Worm (Caenorhabditis elegans) whole organism, young adult: ENCODE data around the gene C07H4.1.

Source experiments
- B0019.2 ChIP-seq: fragments of 200-800 bp; sonication (Bioruptor generic); conservative IDR thresholded peaks from 2 replicates; pipeline ENCODE4 v1.3.6; 2022; ENCODE audit warnings: missing genetic modification reagents, missing genetic modification characterization, missing compliant biosample characterization
- B0035.1 ChIP-seq: sonication (generic microtip); optimal IDR thresholded peaks from 2 replicates; lab custom pipeline; 2016; ENCODE audit warnings: missing genetic modification characterization, mild to moderate bottlenecking, missing compliant biosample characterization, missing genotype, missing genetic modification reagents
- B0261.1 ChIP-seq: sonication (generic microtip); optimal IDR thresholded peaks from 2 replicates; lab custom pipeline; 2016; ENCODE audit warnings: mild to moderate bottlenecking, missing genetic modification characterization, moderate library complexity, missing compliant biosample characterization
- D2030.7 ChIP-seq: fragments of 200-800 bp; sonication (Bioruptor generic); IDR thresholded peaks from 2 replicates; pipeline ENCODE4 v1.3.6; 2022; ENCODE audit warnings: missing genetic modification reagents, missing genetic modification characterization, missing compliant biosample characterization
- F37B4.10 ChIP-seq: fragments of 200-800 bp; sonication (Bioruptor generic); IDR thresholded peaks from 2 replicates; pipeline ENCODE4 v1.3.6; 2022; ENCODE audit warnings: missing genetic modification characterization, missing compliant biosample characterization
- F49E8.2 ChIP-seq: sonication (generic microtip); optimal IDR thresholded peaks from 3 replicates; lab custom pipeline; 2017; ENCODE audit warnings: missing genetic modification characterization, mild to moderate bottlenecking, missing compliant biosample characterization, antibody characterized with exemption, moderate library complexity; ENCODE audit not compliant: insufficient read depth
- F52B5.7 ChIP-seq: sonication (generic microtip); optimal IDR thresholded peaks from 2 replicates; lab custom pipeline; 2016; ENCODE audit warnings: mild to moderate bottlenecking, missing genetic modification characterization, missing compliant biosample characterization
- K11D2.4 ChIP-seq: fragments of 200-800 bp; sonication (Bioruptor generic); IDR thresholded peaks from 2 replicates; pipeline ENCODE4 v1.3.6; 2022; ENCODE audit warnings: missing genetic modification reagents, missing genetic modification characterization, missing compliant biosample characterization
- T26A5.8 ChIP-seq: sonication (generic microtip); optimal IDR thresholded peaks from 2 replicates; lab custom pipeline; 2016; ENCODE audit warnings: missing genetic modification characterization, missing compliant biosample characterization
- Y53F4B.3 ChIP-seq: fragments of 200-800 bp; sonication (Bioruptor generic); IDR thresholded peaks from 2 replicates; pipeline ENCODE4 v1.3.6; 2022; ENCODE audit warnings: missing genetic modification reagents, missing genetic modification characterization, missing compliant biosample characterization
- Y56A3A.18 ChIP-seq: fragments of 200-800 bp; sonication (Bioruptor generic); IDR thresholded peaks from 2 replicates; pipeline ENCODE4 v1.3.6; 2022; ENCODE audit warnings: missing genetic modification reagents, missing genetic modification characterization, missing compliant biosample characterization
- ama-1 ChIP-seq, 3 experiments: fragments of 150-350 bp in 1 of 3; sonication (generic microtip) in 2 of 3; optimal IDR thresholded peaks; 2 replicates each; lab custom pipeline; 2014 to 2018; ENCODE audit warnings: missing biosample characterization in 2 of 3, missing genetic modification characterization in 2 of 3, missing genetic modification reagents in 2 of 3
- attf-3 ChIP-seq: fragments of 200-800 bp; sonication (Bioruptor generic); conservative IDR thresholded peaks from 2 replicates; pipeline ENCODE4 v1.3.6; 2022; ENCODE audit warnings: missing genetic modification reagents, missing genetic modification characterization, missing compliant biosample characterization
- attf-6 ChIP-seq: fragments of 200-800 bp; sonication (Bioruptor generic); IDR thresholded peaks from 2 replicates; pipeline ENCODE4 v1.3.6; 2022; ENCODE audit warnings: missing genetic modification reagents, missing genetic modification characterization, missing compliant biosample characterization
- bed-1 ChIP-seq: fragments of 200-800 bp; sonication (Bioruptor generic); IDR thresholded peaks from 2 replicates; pipeline ENCODE4 v1.3.6; 2022; ENCODE audit warnings: missing genetic modification reagents, missing genetic modification characterization, missing compliant biosample characterization
- cebp-1 ChIP-seq, 2 experiments: fragments of 200-800 bp in 1 of 2; sonication (Bioruptor generic) in 1 of 2; sonication (generic microtip) in 1 of 2; IDR thresholded peaks in 1 of 2; optimal IDR thresholded peaks in 1 of 2; 2 replicates each; pipeline versions ENCODE4 v1.3.6 to Lab custom; 2017 to 2022; ENCODE audit warnings: missing compliant biosample characterization in 2 of 2, missing genetic modification characterization in 2 of 2, mild to moderate bottlenecking in 1 of 2, missing genetic modification reagents in 1 of 2, moderate library complexity in 1 of 2
- cebp-2 ChIP-seq: fragments of 200-800 bp; sonication (Bioruptor generic); IDR thresholded peaks from 2 replicates; pipeline ENCODE4 v1.3.6; 2022; ENCODE audit warnings: missing genetic modification characterization, missing compliant biosample characterization
- ceh-100 ChIP-seq: fragments of 200-800 bp; sonication (Bioruptor generic); IDR thresholded peaks from 2 replicates; pipeline ENCODE4 v1.3.6; 2022; ENCODE audit warnings: missing genetic modification reagents, missing genetic modification characterization, missing compliant biosample characterization
- ceh-27 ChIP-seq: fragments of 200-800 bp; sonication (Bioruptor generic); optimal IDR thresholded peaks from 2 replicates; lab custom pipeline; 2018; ENCODE audit warnings: mild to moderate bottlenecking, missing genetic modification characterization, moderate library complexity, missing compliant biosample characterization
- chd-7 ChIP-seq: sonication (generic microtip); optimal IDR thresholded peaks from 2 replicates; lab custom pipeline; 2016; ENCODE audit warnings: mild to moderate bottlenecking, missing genetic modification characterization, moderate library complexity, missing compliant biosample characterization
- dpff-1 ChIP-seq: sonication (generic microtip); optimal IDR thresholded peaks from 2 replicates; lab custom pipeline; 2017; ENCODE audit warnings: mild to moderate bottlenecking, missing genetic modification characterization, missing compliant biosample characterization
- egl-18 ChIP-seq: fragments of 200-800 bp; sonication (Bioruptor generic); IDR thresholded peaks from 2 replicates; pipeline ENCODE4 v1.3.6; 2022; ENCODE audit warnings: missing genetic modification reagents, missing genetic modification characterization, missing compliant biosample characterization
- egrh-3 ChIP-seq: fragments of 200-800 bp; sonication (Bioruptor generic); IDR thresholded peaks from 2 replicates; pipeline ENCODE4 v1.3.6; 2022; ENCODE audit warnings: missing genetic modification reagents, missing genetic modification characterization, missing compliant biosample characterization
- ets-4 ChIP-seq: fragments of 200-800 bp; sonication (Bioruptor generic); optimal IDR thresholded peaks from 2 replicates; lab custom pipeline; 2018; ENCODE audit warnings: mild to moderate bottlenecking, missing genetic modification characterization, missing compliant biosample characterization
- hlh-12 ChIP-seq: sonication (generic microtip); optimal IDR thresholded peaks from 2 replicates; lab custom pipeline; 2016; ENCODE audit warnings: missing genetic modification characterization, missing compliant biosample characterization
- hmg-1.2 ChIP-seq: fragments of 200-800 bp; sonication (Bioruptor generic); IDR thresholded peaks from 2 replicates; pipeline ENCODE4 v1.3.6; 2022; ENCODE audit warnings: missing genetic modification reagents, missing genetic modification characterization, missing compliant biosample characterization
- hmg-20 ChIP-seq: fragments of 200-800 bp; sonication (Bioruptor generic); IDR thresholded peaks from 2 replicates; pipeline ENCODE4 v1.3.6; 2022; ENCODE audit warnings: missing genetic modification reagents, missing genetic modification characterization, missing compliant biosample characterization
- lin-35 ChIP-seq, 3 experiments: fragments of 150-350 bp in 2 of 3; sonication (generic microtip) in 1 of 3; optimal IDR thresholded peaks; 2 replicates each; lab custom pipeline; 2014 to 2018; ENCODE audit warnings: missing biosample characterization in 3 of 3, missing genetic modification characterization in 3 of 3, missing genetic modification reagents in 3 of 3
- lin-40 ChIP-seq: sonication (generic microtip); optimal IDR thresholded peaks from 2 replicates; lab custom pipeline; 2016; ENCODE audit warnings: missing genetic modification characterization, mild to moderate bottlenecking, missing compliant biosample characterization, missing genotype, missing genetic modification reagents
- lir-1 ChIP-seq: fragments of 200-800 bp; sonication (Bioruptor generic); conservative IDR thresholded peaks from 2 replicates; pipeline ENCODE4 v1.3.6; 2022; ENCODE audit warnings: missing genetic modification reagents, missing genetic modification characterization, missing compliant biosample characterization
- lsy-27 ChIP-seq: sonication (generic microtip); optimal IDR thresholded peaks from 2 replicates; lab custom pipeline; 2017; ENCODE audit warnings: missing genetic modification characterization, mild to moderate bottlenecking, missing compliant biosample characterization, antibody characterized with exemption, missing genotype, borderline replicate concordance; ENCODE audit not compliant: insufficient read depth
- madf-3 ChIP-seq: fragments of 200-800 bp; sonication (Bioruptor generic); IDR thresholded peaks from 2 replicates; pipeline ENCODE4 v1.3.6; 2022; ENCODE audit warnings: missing genetic modification reagents, missing genetic modification characterization, missing compliant biosample characterization
- madf-8 ChIP-seq: fragments of 200-800 bp; sonication (Bioruptor generic); conservative IDR thresholded peaks from 2 replicates; pipeline ENCODE4 v1.3.6; 2022; ENCODE audit warnings: missing genetic modification reagents, missing genetic modification characterization, missing compliant biosample characterization
- mel-28 ChIP-seq: sonication (generic microtip); optimal IDR thresholded peaks from 2 replicates; lab custom pipeline; 2016; ENCODE audit warnings: borderline replicate concordance, mild to moderate bottlenecking, missing genetic modification characterization, missing compliant biosample characterization
- mes-4 ChIP-seq: sonication (generic microtip); optimal IDR thresholded peaks from 2 replicates; lab custom pipeline; 2016; ENCODE audit warnings: missing genotype, missing genetic modification characterization, missing compliant biosample characterization
- nhr-80 ChIP-seq: sonication (generic microtip); optimal IDR thresholded peaks from 2 replicates; lab custom pipeline; 2016; ENCODE audit warnings: missing genetic modification characterization, missing compliant biosample characterization
- nhr-90 ChIP-seq: sonication (generic microtip); optimal IDR thresholded peaks from 2 replicates; lab custom pipeline; 2016; ENCODE audit warnings: missing genotype, mild to moderate bottlenecking, missing genetic modification characterization, missing compliant biosample characterization
- pha-4 ChIP-seq: fragments of 150-350 bp; sonication (generic microtip); optimal IDR thresholded peaks from 2 replicates; lab custom pipeline; 2014; ENCODE audit warnings: missing biosample characterization, missing genetic modification reagents, missing genetic modification characterization
- repo-1 ChIP-seq: sonication (generic microtip); optimal IDR thresholded peaks from 2 replicates; lab custom pipeline; 2017; ENCODE audit warnings: mild to moderate bottlenecking, missing genetic modification characterization, missing compliant biosample characterization
- snpc-1.1 ChIP-seq: sonication (generic microtip); optimal IDR thresholded peaks from 2 replicates; lab custom pipeline; 2017; ENCODE audit warnings: missing genetic modification characterization, mild to moderate bottlenecking, missing compliant biosample characterization, antibody characterized with exemption, moderate library complexity, missing genotype, missing genetic modification reagents; ENCODE audit not compliant: insufficient read depth
- snpc-4 ChIP-seq, 5 experiments: fragments of 150-350 bp in 1 of 5; sonication (generic microtip) in 4 of 5; optimal IDR thresholded peaks; 2 replicates each; lab custom pipeline; 2014 to 2018; ENCODE audit warnings: missing genetic modification characterization in 5 of 5, missing biosample characterization in 3 of 5, antibody characterized with exemption in 2 of 5, mild to moderate bottlenecking in 2 of 5, missing compliant biosample characterization in 2 of 5, missing genotype in 2 of 5, moderate library complexity in 2 of 5, missing genetic modification reagents in 1 of 5
- tbx-9 ChIP-seq: sonication (generic microtip); optimal IDR thresholded peaks from 2 replicates; lab custom pipeline; 2016; ENCODE audit warnings: borderline replicate concordance, missing genetic modification characterization, inconsistent platforms, missing compliant biosample characterization
- unc-130 ChIP-seq: sonication (generic microtip); optimal IDR thresholded peaks from 2 replicates; lab custom pipeline; 2016; ENCODE audit warnings: missing genetic modification reagents, missing genetic modification characterization, missing compliant biosample characterization
- zim-3 ChIP-seq: sonication (generic microtip); optimal IDR thresholded peaks from 2 replicates; lab custom pipeline; 2017; ENCODE audit warnings: mild to moderate bottlenecking, missing genetic modification characterization, moderate library complexity, missing compliant biosample characterization
- ztf-22 ChIP-seq: fragments of 200-800 bp; sonication (Bioruptor generic); optimal IDR thresholded peaks from 2 replicates; lab custom pipeline; 2018; ENCODE audit warnings: mild to moderate bottlenecking, missing genetic modification characterization, moderate library complexity, missing compliant biosample characterization
- ztf-6 ChIP-seq: fragments of 200-800 bp; sonication (Bioruptor generic); IDR thresholded peaks from 2 replicates; pipeline ENCODE4 v1.3.6; 2022; ENCODE audit warnings: missing genetic modification reagents, missing genetic modification characterization, missing compliant biosample characterization

The C07H4.1 gene

DNA sequence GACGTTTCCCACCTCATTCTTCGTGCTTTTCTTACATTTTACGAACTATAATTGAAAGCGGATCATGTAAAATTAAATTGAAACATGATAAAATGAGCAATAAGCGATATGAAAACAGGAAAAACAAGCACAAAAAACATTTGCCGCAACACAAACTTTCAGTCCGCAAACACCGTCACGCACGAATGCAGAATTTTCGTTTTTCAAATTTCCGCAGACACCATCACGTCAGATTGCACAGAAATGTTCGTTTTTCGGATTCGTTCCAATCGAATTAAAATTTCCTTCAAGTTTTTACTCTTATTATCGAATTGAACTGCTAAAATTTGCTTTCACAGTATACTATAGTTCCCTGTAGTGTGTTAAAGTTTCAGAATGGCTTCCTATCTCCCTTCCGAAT, 38.9 kb downstream of the C07H4.1 start, which contains the start of gene chmp-7 (continued):
- 0 out of 2 replicates have a peak, but pooled peaks have one; percentile 64 for TF ChIP-seq madf-3 (GFP tag; lab: Robert Waterston, UW)
- no peak for TF ChIP-seq ztf-22 (GFP tag; lab: Kevin White, UChicago)
- peak; percentile 86 for TF ChIP-seq lsy-27
- TF ChIP-seq ets-4 (GFP tag; lab: Kevin White, UChicago): no peak
- TF ChIP-seq ama-1 (optimal IDR thresholded peaks at IDR 0.05; lab: Kevin White, UChicago): peak; percentile 19
- no peak for TF ChIP-seq ama-1 (GFP tag; optimal IDR thresholded peaks at IDR 0.05; lab: Kevin White, UChicago)
- no peak for TF ChIP-seq nhr-90 (tag; lab: Kevin White, UChicago)
- peak; percentile 27 for TF ChIP-seq unc-130
- TF ChIP-seq madf-8: peak; percentile 55
- TF ChIP-seq F49E8.2 (tag; lab: Kevin White, UChicago): peak; percentile 63
- TF ChIP-seq hmg-20 (GFP tag; lab: Robert Waterston, UW): no peak
- TF ChIP-seq chd-7 (tag; lab: Kevin White, UChicago): no peak
- no peak for TF ChIP-seq mel-28 (tag; lab: Kevin White, UChicago)
- TF ChIP-seq ztf-6 (GFP tag; lab: Robert Waterston, UW): no peak
- 0 out of 2 replicates have a peak, but pooled peaks have one; percentile 43 for TF ChIP-seq lir-1 (GFP tag; lab: Robert Waterston, UW)
- TF ChIP-seq pha-4 (tag; lab: Kevin White, UChicago): peak; percentile 75
- TF ChIP-seq F52B5.7 (tag; lab: Kevin White, UChicago): no peak
- TF ChIP-seq Y56A3A.18: no peak
- TF ChIP-seq snpc-4 (GFP tag; optimal IDR thresholded peaks at IDR 0.05; lab: Kevin White, UChicago): peak; percentile 58
- peak; percentile 27 to 80 (median 56) for TF ChIP-seq snpc-4 (tag; optimal IDR thresholded peaks at IDR 0.05; lab: Kevin White, UChicago)
- TF ChIP-seq lin-35 (GFP tag; optimal IDR thresholded peaks at IDR 0.05; lab: Kevin White, UChicago): peak in 1 of 3 experiments; percentile 90
- TF ChIP-seq cebp-1 (GFP tag; IDR thresholded peaks at IDR 0.05; lab: Robert Waterston, UW): 0 out of 2 replicates have a peak, but pooled peaks have one; percentile 28
- TF ChIP-seq cebp-1 (tag; optimal IDR thresholded peaks at IDR 0.05; lab: Kevin White, UChicago): peak; percentile 75
- TF ChIP-seq ceh-100: peak; percentile 22; the same call in 1 of the 2 replicates
- no peak for TF ChIP-seq repo-1 (tag; lab: Kevin White, UChicago)
- TF ChIP-seq nhr-80 (tag; lab: Kevin White, UChicago): peak; percentile 53
- TF ChIP-seq tbx-9 (tag; lab: Kevin White, UChicago): no peak
- no peak for TF ChIP-seq mes-4 (tag; lab: Kevin White, UChicago)
- no peak for TF ChIP-seq B0261.1 (tag; lab: Kevin White, UChicago)
- TF ChIP-seq bed-1 (GFP tag; lab: Robert Waterston, UW): no peak
- no peak for TF ChIP-seq zim-3
- no peak for TF ChIP-seq cebp-2
- no peak for TF ChIP-seq egrh-3 (GFP tag; lab: Robert Waterston, UW)
- TF ChIP-seq attf-3 (GFP tag; lab: Robert Waterston, UW): peak; percentile 73
- peak; percentile 69; the same call in 1 of the 2 replicates for TF ChIP-seq hmg-1.2 (GFP tag; lab: Robert Waterston, UW)
- TF ChIP-seq lin-40 (tag; lab: Kevin White, UChicago): peak; percentile 76
- no peak for TF ChIP-seq attf-6 (GFP tag; lab: Robert Waterston, UW)
- TF ChIP-seq snpc-1.1 (tag; lab: Kevin White, UChicago): peak; percentile 25
- no peak for TF ChIP-seq B0035.1 (tag; lab: Kevin White, UChicago)
- TF ChIP-seq ceh-27 (GFP tag; lab: Kevin White, UChicago): peak; percentile 60
- no peak for TF ChIP-seq Y53F4B.3 (GFP tag; lab: Robert Waterston, UW)
- TF ChIP-seq hlh-12: no peak
- no peak for TF ChIP-seq T26A5.8 (tag; lab: Kevin White, UChicago)
- no peak for TF ChIP-seq F37B4.10 (GFP tag; lab: Robert Waterston, UW)
- TF ChIP-seq D2030.7 (GFP tag; lab: Robert Waterston, UW): peak; percentile 51; the same call in 1 of the 2 replicates
- no peak for TF ChIP-seq K11D2.4
- TF ChIP-seq dpff-1 (tag; lab: Kevin White, UChicago): no peak
- TF ChIP-seq B0019.2 (GFP tag; lab: Robert Waterston, UW): peak; percentile 79
- TF ChIP-seq egl-18 (GFP tag; lab: Robert Waterston, UW): no peak
